Fruit fly (Drosophila melanogaster): ENCODE results near the gene CG4982.

Gene CG4982

DNA sequence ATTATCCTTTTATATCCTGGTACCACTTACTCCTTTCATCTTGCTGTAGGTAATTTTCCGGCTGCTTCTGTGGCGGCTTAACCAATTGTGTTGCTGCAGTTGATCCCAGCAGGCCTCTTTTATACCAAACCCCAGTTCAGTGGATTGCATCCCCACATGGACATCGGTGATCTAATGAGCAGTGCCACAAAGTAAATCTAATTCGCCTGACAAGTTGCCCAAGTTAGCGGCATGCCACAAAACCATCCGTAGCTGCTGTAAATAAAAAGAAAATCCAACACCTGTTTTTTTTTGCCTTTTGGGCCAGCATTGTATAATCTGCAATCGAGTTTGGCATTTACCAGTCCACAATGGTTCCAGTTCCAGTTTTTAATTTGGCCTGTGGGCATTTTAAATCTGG is 22.1 kb upstream of the CG4982 start, which contains the start of gene CG13050:
CG13050 (minus strand) TSS at position 101 of the 400 bp plus-strand sequence.
- no peak for TF ChIP-seq CG8478 (optimal IDR thresholded peaks at IDR 0.05)
- TF ChIP-seq CTCF (optimal IDR thresholded peaks at IDR 0.05): no peak

DNA sequence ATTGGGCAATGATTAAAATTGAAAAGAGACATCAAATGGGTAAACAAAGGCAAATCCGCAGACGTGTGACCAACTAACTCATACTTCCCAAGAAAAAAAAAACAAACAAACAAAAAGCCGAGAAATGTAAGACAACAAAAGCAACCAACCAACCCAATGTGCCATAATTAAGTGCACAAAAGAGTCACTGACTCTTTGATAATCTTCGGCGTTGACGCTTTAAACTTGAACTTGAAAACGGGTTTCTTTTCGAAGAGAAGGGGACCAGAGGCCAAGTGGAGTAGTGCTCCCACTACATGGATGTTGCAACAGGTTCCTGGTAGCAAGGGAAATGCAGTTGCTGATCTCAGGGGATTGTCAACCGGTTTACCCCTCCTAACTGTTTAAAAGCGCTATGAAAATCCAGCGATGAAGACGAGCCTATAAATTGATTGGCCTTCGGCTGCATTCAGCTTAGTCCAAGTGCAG is 21.2 kb upstream of the CG4982 start, which contains the start of gene CG13064:
CG13064 (plus strand) TSS at position 418 of the 468 bp plus-strand sequence.
- TF ChIP-seq CG8478 (optimal IDR thresholded peaks at IDR 0.05) (no peak), CTCF (optimal IDR thresholded peaks at IDR 0.05) (no peak)

DNA sequence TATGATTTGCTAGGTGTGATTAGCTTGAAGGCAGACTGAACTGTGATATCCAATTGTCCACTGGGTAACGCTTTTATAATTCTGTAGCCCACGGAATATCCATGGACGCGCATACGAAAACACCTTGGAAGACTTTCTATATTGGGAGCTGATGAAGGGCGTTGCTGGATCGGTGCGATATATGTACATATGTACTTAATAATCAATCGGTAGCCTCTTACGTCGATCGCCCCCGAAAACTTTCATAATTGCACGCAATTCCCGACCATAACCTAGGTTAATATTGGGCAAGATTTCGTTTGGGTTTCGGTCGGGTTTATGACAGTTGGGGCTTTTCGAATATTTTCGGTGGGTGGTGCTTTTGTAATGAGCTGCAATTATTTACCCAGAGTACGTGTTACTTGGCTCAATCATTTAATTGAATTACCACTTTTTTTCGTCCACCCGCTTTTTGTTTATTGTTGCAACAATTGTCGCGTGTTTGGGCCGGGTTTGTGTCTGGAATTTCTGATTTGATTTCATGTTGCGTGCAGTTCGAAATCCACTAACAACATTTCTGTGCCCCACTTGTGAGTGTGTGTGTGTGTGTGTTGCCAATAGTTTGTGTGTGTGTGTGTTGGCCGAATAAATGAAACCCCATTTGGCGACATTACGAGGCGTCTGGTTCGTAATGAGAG is 19.2 kb upstream of the CG4982 start, which contains the start of gene CG13049:
CG13049 (minus strand) TSS at position 51 of the 677 bp plus-strand sequence.
- TF ChIP-seq CG8478 (optimal IDR thresholded peaks at IDR 0.05) (no peak), CTCF (optimal IDR thresholded peaks at IDR 0.05) (no peak)

DNA sequence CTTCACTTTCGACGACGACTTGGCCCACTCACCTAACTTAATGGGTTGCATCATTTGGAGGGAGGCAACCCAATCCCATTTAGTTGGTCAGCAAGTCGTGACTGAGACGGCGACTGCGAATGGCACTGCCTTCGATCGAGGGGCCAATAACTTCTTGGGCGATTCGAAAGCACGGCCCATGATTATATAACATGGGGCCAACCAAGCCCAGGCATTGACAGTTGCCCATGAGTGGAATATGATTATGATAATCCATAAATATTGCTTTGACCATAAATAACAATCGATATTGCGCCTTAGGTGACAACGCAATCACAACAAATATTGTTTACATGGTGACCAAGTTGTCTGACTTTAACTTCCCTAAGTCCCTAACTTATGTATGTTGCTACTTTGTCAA is 17.4 kb upstream of the CG4982 start, which contains the start of gene CG13048:
CG13048 (minus strand) TSS at position 101 of the 400 bp plus-strand sequence.
- TF ChIP-seq CTCF (optimal IDR thresholded peaks at IDR 0.05): no peak

DNA sequence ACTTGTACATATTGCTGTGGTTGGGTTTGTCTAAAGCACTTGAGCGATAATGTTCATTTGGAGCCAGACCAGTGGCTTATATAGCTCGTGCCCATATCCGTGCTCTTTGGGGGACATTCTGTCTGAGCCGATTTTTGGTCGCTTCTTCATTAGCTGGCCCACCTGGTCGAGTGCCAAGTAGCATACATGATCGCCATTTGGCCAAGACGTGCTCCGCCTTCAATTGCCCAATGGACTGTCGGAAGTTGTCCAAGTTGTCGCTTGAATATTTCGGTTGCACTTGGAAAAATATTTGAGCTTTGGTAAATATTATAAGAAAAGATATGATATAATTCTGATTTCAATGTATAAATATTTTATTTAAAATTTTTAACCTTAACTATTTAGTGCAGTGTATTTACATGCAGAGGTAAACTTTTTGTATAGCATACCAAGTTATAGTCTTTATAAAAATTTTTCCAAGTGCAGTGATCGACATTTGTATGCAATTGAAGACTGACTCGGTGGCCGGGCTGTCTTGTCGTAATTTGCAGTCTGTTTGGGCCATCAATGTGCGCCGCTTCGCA is 15.8 kb upstream of the CG4982 start, which contains the start of gene CG13047:
CG13047 (minus strand) TSS at position 51 of the 566 bp plus-strand sequence.
- TF ChIP-seq CG8478 (optimal IDR thresholded peaks at IDR 0.05): no peak
- TF ChIP-seq CTCF (optimal IDR thresholded peaks at IDR 0.05): no peak

DNA sequence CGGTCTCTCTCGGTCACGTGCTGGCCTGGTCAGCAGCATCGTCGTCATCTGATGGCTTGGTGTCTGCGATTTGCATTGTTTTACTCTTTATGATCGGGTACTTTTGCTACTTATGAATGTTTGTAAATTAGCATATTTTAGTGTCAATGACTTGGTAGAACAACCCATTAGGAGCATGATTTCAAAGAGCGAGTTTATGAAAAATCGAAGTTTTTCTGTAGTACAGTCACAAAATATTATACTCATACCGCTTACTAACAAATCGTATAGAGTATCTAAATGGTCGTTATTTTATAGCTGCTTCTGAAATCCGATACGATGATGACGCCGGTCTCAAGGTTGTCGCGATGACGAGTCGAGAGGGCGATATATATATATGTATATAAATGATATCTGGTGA is 15.0 kb upstream of the CG4982 start:
- TF ChIP-seq CTCF (optimal IDR thresholded peaks at IDR 0.05): no peak
- no peak for TF ChIP-seq CG8478 (optimal IDR thresholded peaks at IDR 0.05)

DNA sequence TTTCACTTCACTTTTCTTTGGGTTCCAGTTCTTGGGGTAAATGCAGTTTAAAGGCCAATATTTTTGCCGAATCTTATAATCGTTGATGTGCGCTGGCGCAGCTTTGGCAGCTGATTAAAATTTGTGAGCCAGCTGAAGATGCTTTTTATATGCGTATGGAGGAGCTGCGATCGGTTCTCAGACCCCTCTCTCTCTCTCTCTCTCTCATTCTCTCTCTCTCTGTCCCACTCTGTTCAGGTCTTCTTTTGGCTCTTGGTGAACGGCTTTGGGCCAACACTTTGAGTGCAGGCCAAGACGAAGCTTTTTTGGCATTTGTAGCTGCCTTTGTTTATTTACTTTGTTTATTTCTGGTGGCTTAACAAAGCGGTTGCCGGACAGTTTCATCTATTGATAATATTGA is 12.9 kb upstream of the CG4982 start, which contains the start of gene CG13046:
CG13046 (minus strand) TSS at position 101 of the 400 bp plus-strand sequence.
- TF ChIP-seq CG8478 (optimal IDR thresholded peaks at IDR 0.05) (no peak), CTCF (optimal IDR thresholded peaks at IDR 0.05) (no peak)

DNA sequence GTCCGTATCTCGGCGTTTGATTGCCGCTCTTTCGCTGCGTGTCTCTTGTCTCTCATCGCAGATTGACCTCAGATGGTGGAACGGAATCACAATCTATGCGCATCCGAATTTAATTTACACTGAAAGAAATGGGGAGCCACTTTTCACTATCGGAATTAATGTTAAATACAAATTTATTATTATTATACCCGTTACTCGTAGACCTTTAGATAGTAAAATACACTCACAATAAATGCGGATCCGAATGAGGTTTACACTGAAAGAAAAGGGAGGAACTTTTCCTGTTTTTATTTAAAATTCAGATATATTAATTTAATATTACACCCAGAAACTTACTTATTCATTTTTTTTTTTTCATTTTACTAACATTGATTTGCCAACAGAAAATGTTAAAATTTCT is 12.2 kb upstream of the CG4982 start:
- TF ChIP-seq CG8478 (optimal IDR thresholded peaks at IDR 0.05) (no peak), CTCF (optimal IDR thresholded peaks at IDR 0.05) (no peak)

DNA sequence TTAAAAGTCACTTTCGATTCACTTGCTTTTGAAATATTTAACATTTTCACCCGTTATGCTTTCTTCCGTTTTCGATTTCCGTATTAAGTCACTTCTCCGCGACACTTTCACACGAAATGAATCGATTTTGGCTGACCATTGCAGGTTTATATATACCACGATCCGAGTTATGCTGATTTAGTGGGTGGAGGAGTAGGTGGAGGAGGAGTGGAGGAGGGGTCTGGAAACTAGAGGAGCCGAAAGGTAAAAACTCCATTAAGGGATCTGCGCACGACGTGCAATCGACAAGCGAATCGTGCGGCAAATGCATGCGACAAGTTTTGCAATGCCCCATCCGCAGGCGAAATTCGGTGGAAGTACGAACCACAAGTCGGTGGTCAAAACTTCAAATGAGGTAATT is 10.4 kb upstream of the CG4982 start, which contains the start of gene CG13045:
CG13045 (minus strand) TSS at position 101 of the 400 bp plus-strand sequence.
- TF ChIP-seq CG8478 (optimal IDR thresholded peaks at IDR 0.05) (no peak), CTCF (optimal IDR thresholded peaks at IDR 0.05) (no peak)

DNA sequence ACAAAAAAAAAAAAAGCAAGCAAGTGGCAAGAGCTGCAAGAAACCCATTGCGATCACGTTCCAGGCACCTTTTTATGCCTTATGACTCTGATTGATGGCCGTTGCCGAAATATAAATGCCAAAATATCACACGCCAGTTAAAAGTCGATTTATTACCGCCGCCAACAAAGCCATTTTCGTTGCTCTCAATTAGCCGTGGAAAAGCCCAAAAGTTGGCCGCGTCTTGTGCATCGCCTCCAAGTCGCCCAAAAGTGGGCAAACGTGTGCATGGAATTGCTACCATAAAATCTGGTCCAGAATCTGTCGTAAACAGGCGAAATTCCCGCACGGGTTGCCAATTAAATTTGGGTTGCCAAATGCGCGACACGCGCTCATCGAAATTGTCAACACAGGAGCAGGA is 9.6 kb upstream of the CG4982 start:
- TF ChIP-seq CTCF (optimal IDR thresholded peaks at IDR 0.05) (no peak), CG8478 (optimal IDR thresholded peaks at IDR 0.05) (no peak)

DNA sequence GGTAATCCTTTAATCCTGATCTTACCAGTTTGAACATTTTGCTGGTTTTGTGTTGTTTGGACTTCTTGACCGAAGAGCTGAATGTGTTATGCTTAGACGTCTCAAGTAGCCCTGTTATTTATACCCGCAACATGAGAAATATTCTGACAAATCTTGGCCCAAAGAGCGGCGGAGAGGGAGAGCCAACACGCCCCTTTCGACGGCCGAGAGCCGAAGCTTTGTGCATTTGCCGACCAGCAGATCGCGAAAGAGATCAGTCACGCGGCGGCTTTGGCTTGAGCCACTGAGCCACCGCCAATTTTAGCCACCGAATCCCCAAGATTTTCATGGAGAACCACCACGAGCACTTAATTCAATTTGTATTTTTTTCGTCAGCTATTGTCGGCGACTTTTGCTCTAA is 5.8 kb upstream of the CG4982 start, which contains the start of gene CG4962:
CG4962 (minus strand) TSS at position 101 of the 400 bp plus-strand sequence.
- no peak for TF ChIP-seq CG8478 (optimal IDR thresholded peaks at IDR 0.05)
- TF ChIP-seq CTCF (optimal IDR thresholded peaks at IDR 0.05): no peak

DNA sequence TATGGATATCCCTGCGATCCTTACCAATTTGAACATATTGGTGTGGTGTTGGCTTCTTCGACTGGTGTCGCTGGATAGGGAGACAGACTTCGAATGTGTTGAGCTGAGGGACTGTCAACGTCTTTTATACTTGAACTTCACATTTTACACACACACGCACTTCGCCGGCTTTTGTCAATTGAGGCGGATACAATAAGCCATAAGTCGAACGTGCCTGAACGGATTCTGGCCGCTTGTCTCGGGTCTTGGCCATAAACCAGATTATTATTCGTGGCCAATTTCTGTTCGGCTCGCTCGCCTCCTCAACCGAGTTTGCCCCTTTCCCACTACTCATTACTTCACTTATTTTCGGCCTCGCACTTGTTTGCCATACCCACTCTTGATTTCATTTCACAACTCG is 1.8 kb downstream of the CG4982 start, which contains the start of gene CG13044:
CG13044 (minus strand) TSS at position 101 of the 400 bp plus-strand sequence.
- no peak for TF ChIP-seq CTCF (optimal IDR thresholded peaks at IDR 0.05)
- no peak for TF ChIP-seq CG8478 (optimal IDR thresholded peaks at IDR 0.05)

DNA sequence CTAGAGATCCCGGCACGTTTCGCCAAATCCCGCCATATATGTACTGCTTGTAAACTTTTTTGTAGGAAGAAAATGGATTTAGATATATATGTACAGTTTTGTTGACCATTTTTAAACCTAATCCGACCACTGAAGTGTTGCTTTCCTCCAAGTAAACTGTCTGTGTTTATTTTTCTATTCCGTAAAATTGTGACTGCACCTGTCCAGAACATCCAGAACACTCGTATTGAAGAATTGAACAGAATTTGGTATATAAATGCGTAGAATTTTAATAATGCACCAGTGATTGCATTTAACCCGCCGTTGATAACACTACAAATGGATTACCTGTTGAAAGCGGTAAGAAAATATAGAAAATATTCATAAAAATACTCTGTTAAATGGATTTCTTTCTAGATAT is 2.7 kb downstream of the CG4982 start, which contains the start of gene CG43249:
CG43249 (plus strand) TSS at position 301 of the 400 bp plus-strand sequence.
- TF ChIP-seq CG8478 (optimal IDR thresholded peaks at IDR 0.05) (no peak), CTCF (optimal IDR thresholded peaks at IDR 0.05) (no peak)

DNA sequence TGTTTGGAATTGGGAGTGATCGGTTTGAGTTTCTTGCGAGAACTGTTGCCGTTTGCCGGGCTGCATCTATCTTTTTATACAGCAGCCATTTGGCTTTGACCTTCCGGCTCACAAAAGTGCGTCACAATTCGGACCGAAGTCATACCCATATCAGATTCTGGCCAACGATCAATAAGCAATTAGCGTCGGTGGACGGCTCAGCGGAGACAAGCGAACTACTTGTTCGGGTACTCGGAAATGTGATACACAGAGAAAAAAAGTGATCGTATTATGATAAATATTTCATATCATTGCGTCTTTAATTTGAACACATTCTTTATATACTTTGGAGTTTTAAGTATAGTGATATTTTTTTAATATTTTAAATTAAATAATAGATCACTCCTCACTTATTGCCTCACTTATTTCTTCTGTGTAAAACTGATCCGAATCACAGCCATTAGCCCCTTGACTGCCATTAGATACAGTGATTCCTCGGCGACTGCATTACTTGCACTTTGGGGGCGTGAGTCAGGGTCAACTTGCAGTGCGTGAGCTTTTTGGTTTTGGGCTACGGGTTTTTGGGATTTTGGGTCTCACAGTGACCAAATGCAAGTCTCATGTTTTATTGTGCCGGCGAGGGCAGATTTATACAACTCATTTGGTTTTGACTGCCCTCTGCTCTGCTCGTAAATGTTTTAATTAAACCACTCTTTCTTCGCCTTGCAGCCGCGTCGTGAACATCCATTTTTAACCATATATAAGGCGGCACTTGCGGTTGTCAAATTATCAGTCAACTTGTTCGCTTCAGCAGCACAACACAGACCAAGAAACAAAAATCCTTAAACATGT is 4.8 kb downstream of the CG4982 start, which contains the start of the genes CG13043 and CG13063:
CG13043 (minus strand) TSS at position 51 of the 831 bp plus-strand sequence.
CG13063 (plus strand) TSS at position 781 of the 831 bp plus-strand sequence.
- TF ChIP-seq CG8478 (optimal IDR thresholded peaks at IDR 0.05): no peak

DNA sequence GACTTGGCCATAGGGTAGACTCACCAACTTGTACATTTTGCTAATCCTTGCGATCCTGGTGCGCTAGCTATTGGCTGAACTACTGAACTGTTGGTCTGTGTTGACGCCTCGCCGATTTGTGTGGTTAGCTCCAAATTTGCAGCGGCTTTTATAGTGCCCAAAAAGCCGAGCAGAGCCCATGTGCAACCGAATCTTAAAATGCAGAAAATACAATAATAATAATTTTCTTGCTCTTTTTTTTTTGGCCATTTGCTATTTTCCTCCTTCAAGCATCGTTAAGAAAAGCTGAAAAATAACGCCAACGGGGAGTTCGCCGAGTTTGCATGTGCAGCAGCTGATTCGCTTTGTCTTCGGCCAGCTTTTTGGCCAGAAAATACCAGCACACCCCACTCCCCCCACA is 7.1 kb downstream of the CG4982 start, which contains the start of gene CG13042:
CG13042 (minus strand) TSS at position 101 of the 400 bp plus-strand sequence.
- TF ChIP-seq CG8478 (optimal IDR thresholded peaks at IDR 0.05) (no peak), CTCF (optimal IDR thresholded peaks at IDR 0.05) (no peak)
